Fruit fly (Drosophila melanogaster): ENCODE results near the gene up.

Gene up

DNA sequence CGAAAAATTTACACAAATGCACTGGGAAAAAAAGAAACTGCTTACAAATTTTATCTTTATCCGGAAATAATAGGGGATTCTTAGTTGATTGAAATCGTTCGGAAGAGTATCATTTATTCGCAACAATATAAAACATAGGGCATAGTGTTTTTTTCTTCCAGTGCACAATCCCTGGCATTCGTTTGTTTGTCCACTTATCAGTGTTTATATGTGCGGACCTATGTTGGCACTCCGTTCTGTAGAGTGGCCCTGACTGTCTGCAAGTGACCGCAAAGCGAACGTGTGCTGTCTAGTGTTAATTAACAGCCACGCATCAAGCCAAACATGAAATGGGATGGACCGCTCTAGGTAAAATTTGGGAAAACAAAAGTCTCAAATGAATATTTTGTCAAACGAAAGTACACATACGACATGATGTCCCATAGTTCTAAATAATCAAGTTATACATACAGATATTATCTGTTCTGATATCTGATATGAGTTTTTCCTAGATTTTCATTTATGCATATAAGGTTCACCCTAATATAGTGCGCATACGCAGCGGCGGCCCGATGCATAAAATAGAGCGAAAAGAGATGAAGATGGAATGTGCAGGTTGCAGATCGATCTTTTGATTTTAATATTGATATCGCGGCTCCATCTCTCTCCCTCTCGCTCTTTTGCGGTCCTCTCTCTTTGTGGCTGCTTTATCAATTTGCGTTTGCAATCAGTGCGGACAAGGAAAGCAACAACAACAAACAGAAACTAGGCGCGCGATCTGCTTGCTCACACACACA is 38.9 kb upstream of the up start (continued):
- TF ChIP-seq Dip2 (GFP tag; IDR thresholded peaks at IDR 0.05): 0 out of 2 replicates have a peak, but pooled peaks have one; percentile 23
- TF ChIP-seq sug (tag; optimal IDR thresholded peaks at IDR 0.05): peak; percentile 54
- TF ChIP-seq CG15011 (GFP tag; optimal IDR thresholded peaks at IDR 0.05): peak; percentile 87
- TF ChIP-seq klu (GFP tag; IDR thresholded peaks at IDR 0.05): peak; percentile 87
- TF ChIP-seq Atf6 (GFP tag; IDR thresholded peaks at IDR 0.05): peak; percentile 94
- peak; percentile 89 for TF ChIP-seq esg (GFP tag; conservative IDR thresholded peaks at IDR 0.05)
- no peak for TF ChIP-seq pfk (GFP tag; optimal IDR thresholded peaks at IDR 0.05)
- TF ChIP-seq CG11456 (GFP tag; IDR thresholded peaks at IDR 0.05): peak; percentile 95
- peak; percentile 81 for TF ChIP-seq CG3407 (GFP tag; optimal IDR thresholded peaks at IDR 0.05)
- TF ChIP-seq danr (GFP tag; IDR thresholded peaks at IDR 0.05): peak; percentile 88
- no peak for TF ChIP-seq Hr39 (optimal IDR thresholded peaks at IDR 0.05)
- TF ChIP-seq eve (GFP tag; optimal IDR thresholded peaks at IDR 0.05): peak in 1 of 2 experiments; percentile 97
- peak; percentile 88 for TF ChIP-seq Fer2 (tag; optimal IDR thresholded peaks at IDR 0.05)
- TF ChIP-seq sisA (GFP tag; IDR thresholded peaks at IDR 0.05): peak; percentile 92
- TF ChIP-seq CG10274 (GFP tag; optimal IDR thresholded peaks at IDR 0.05): peak; percentile 83
- TF ChIP-seq CG13296 (GFP tag; optimal IDR thresholded peaks at IDR 0.05): peak; percentile 92
- peak; percentile 94 for TF ChIP-seq Bteb2 (GFP tag; optimal IDR thresholded peaks at IDR 0.05)
- TF ChIP-seq CG14965 (GFP tag; optimal IDR thresholded peaks at IDR 0.05; ENCODE audit: borderline replicate concordance): peak; percentile 70
- peak; percentile 92 for TF ChIP-seq wdn (GFP tag; IDR thresholded peaks at IDR 0.05)
- no peak for TF ChIP-seq nerfin-2 (GFP tag; IDR thresholded peaks at IDR 0.05; ENCODE audit: partially characterized antibody)
- no peak for TF ChIP-seq tna (GFP tag; IDR thresholded peaks at IDR 0.05; ENCODE audit: partially characterized antibody)
- TF ChIP-seq CG30403 (GFP tag; optimal IDR thresholded peaks at IDR 0.05): peak; percentile 95
- peak; percentile 92 for TF ChIP-seq bcd (GFP tag; optimal IDR thresholded peaks at IDR 0.05)
- TF ChIP-seq CG6791 (GFP tag; IDR thresholded peaks at IDR 0.05; ENCODE audit: partially characterized antibody): no peak
- TF ChIP-seq CG34376 (GFP tag; optimal IDR thresholded peaks at IDR 0.05): peak; percentile 32
- peak; percentile 92 for TF ChIP-seq slp2 (GFP tag; optimal IDR thresholded peaks at IDR 0.05)
- TF ChIP-seq Dp (GFP tag; optimal IDR thresholded peaks at IDR 0.05): peak; percentile 15
- TF ChIP-seq Meics (GFP tag; optimal IDR thresholded peaks at IDR 0.05): peak; percentile 94
- peak; percentile 84; the same call in 1 of the 2 replicates for TF ChIP-seq dati (GFP tag; IDR thresholded peaks at IDR 0.05)
- peak; percentile 47 for TF ChIP-seq ac (GFP tag; optimal IDR thresholded peaks at IDR 0.05)
- TF ChIP-seq CG13287 (GFP tag; IDR thresholded peaks at IDR 0.05; ENCODE audit: partially characterized antibody): no peak
- TF ChIP-seq cato (GFP tag; optimal IDR thresholded peaks at IDR 0.05; ENCODE audit: borderline replicate concordance): peak; percentile 90
- TF ChIP-seq trem (tag; optimal IDR thresholded peaks at IDR 0.05): peak; percentile 69
- TF ChIP-seq CG9609 (GFP tag; optimal IDR thresholded peaks at IDR 0.05): peak; percentile 96
- peak; percentile 94 for TF ChIP-seq CG10366 (GFP tag; IDR thresholded peaks at IDR 0.05)
- peak; percentile 92 for TF ChIP-seq caup (GFP tag; optimal IDR thresholded peaks at IDR 0.05; ENCODE audit: severe bottlenecking)
- TF ChIP-seq CG7928 (GFP tag; optimal IDR thresholded peaks at IDR 0.05): peak; percentile 51
- peak; percentile 72 for TF ChIP-seq NC2α (GFP tag; optimal IDR thresholded peaks at IDR 0.05)
- peak; percentile 99 for TF ChIP-seq Med (GFP tag)
- TF ChIP-seq org-1 (GFP tag; optimal IDR thresholded peaks at IDR 0.05): peak; percentile 89
- TF ChIP-seq CG32532 (GFP tag; IDR thresholded peaks at IDR 0.05): peak; percentile 95
- TF ChIP-seq z (GFP tag; IDR thresholded peaks at IDR 0.05): peak; percentile 61; the same call in 2 of the 3 replicates
- peak; percentile 90 for TF ChIP-seq CG18262 (tag; optimal IDR thresholded peaks at IDR 0.05)
- peak in 1 of 2 experiments; percentile 86 for TF ChIP-seq Eip74EF (GFP tag; optimal IDR thresholded peaks at IDR 0.05)
